Fruit fly (Drosophila melanogaster) whole organism, embryonic: Measurements from ENCODE around the gene Aasdh.

Source experiments
- CG13424 ChIP-seq: fragments of 200-800 bp; sonication (Bioruptor generic); optimal IDR thresholded peaks from 2 replicates; lab custom pipeline; 2019; ENCODE audit warnings: missing biosample characterization, mild to moderate bottlenecking, missing genetic modification characterization, moderate library complexity
- CG14667 ChIP-seq: fragments of 200-800 bp; sonication (Bioruptor generic); IDR thresholded peaks from 2 replicates; pipeline ENCODE4 v1.3.6; 2022; ENCODE audit warnings: missing biosample characterization, missing genetic modification characterization
- CG1529 ChIP-seq: fragments of 200-800 bp; sonication (Bioruptor generic); optimal IDR thresholded peaks from 3 replicates; lab custom pipeline; 2018; ENCODE audit warnings: missing biosample characterization, missing genetic modification characterization
- CG1602 ChIP-seq: fragments of 200-800 bp; sonication (Bioruptor generic); optimal IDR thresholded peaks from 3 replicates; lab custom pipeline; 2016; ENCODE audit warnings: missing biosample characterization, missing genetic modification characterization
- CG17359 ChIP-seq: fragments of 200-800 bp; sonication (Bioruptor generic); optimal IDR thresholded peaks from 3 replicates; lab custom pipeline; 2018; ENCODE audit warnings: missing biosample characterization, mild to moderate bottlenecking, missing genetic modification characterization, moderate library complexity
- CG17612 ChIP-seq: fragments of 200-800 bp; sonication (Bioruptor generic); IDR thresholded peaks from 2 replicates; pipeline ENCODE4 v1.3.6; 2022; ENCODE audit warnings: missing biosample characterization, missing genetic modification characterization
- CG1832 ChIP-seq: fragments of 200-800 bp; sonication (Bioruptor generic); optimal IDR thresholded peaks from 2 replicates; lab custom pipeline; 2017; ENCODE audit warnings: missing biosample characterization, mild to moderate bottlenecking, missing genetic modification characterization, inconsistent platforms
- CG2875 ChIP-seq: fragments of 200-800 bp; sonication (Bioruptor generic); optimal IDR thresholded peaks from 2 replicates; lab custom pipeline; 2017; ENCODE audit warnings: missing biosample characterization, mild to moderate bottlenecking, missing genetic modification characterization, missing genetic modification reagents
- CG31441 ChIP-seq: fragments of 200-800 bp; sonication (Bioruptor generic); IDR thresholded peaks from 2 replicates; pipeline ENCODE4 v1.3.6; 2022; ENCODE audit warnings: missing biosample characterization, missing genetic modification characterization
- CG4360 ChIP-seq: fragments of 200-800 bp; sonication (Bioruptor generic); IDR thresholded peaks from 2 replicates; pipeline ENCODE4 v1.3.6; 2022; ENCODE audit warnings: missing biosample characterization, missing genetic modification characterization
- CG7556 ChIP-seq: fragments of 200-800 bp; sonication (Bioruptor generic); optimal IDR thresholded peaks from 2 replicates; lab custom pipeline; 2017; ENCODE audit warnings: missing biosample characterization, mild to moderate bottlenecking, missing genetic modification characterization
- CG8281 ChIP-seq: fragments of 200-800 bp; sonication (Bioruptor generic); optimal IDR thresholded peaks from 2 replicates; lab custom pipeline; 2018; ENCODE audit warnings: missing biosample characterization, mild to moderate bottlenecking, missing genetic modification characterization, moderate library complexity
- CG9609 ChIP-seq: fragments of 200-800 bp; sonication (Bioruptor generic); optimal IDR thresholded peaks from 3 replicates; lab custom pipeline; 2016; ENCODE audit warnings: missing biosample characterization, missing genetic modification characterization
- CG9727 ChIP-seq: fragments of 200-800 bp; sonication (Bioruptor generic); optimal IDR thresholded peaks from 3 replicates; lab custom pipeline; 2017; ENCODE audit warnings: missing biosample characterization, mild to moderate bottlenecking, missing genetic modification characterization
- D19A ChIP-seq: fragments of 200-800 bp; optimal IDR thresholded peaks from 3 replicates; lab custom pipeline; 2019; ENCODE audit warnings: missing biosample characterization, mild to moderate bottlenecking, missing genetic modification characterization, moderate library complexity
- Dfd ChIP-seq, 2 experiments: fragments of >200 bp; optimal IDR thresholded peaks; 2 replicates each; lab custom pipeline; 2017; ENCODE audit warnings: missing biosample characterization in 2 of 2, missing genetic modification characterization in 2 of 2
- Gsc ChIP-seq: fragments of 200-800 bp; sonication (Bioruptor generic); IDR thresholded peaks from 2 replicates; pipeline ENCODE4 v1.3.6; 2022; ENCODE audit warnings: missing biosample characterization, missing genetic modification characterization
- Mes4 ChIP-seq: fragments of 200-800 bp; sonication (Bioruptor generic); optimal IDR thresholded peaks from 2 replicates; lab custom pipeline; 2016; ENCODE audit warnings: missing biosample characterization, missing genetic modification characterization
- Poxn ChIP-seq: fragments of 200-800 bp; sonication (Bioruptor generic); IDR thresholded peaks from 2 replicates; pipeline ENCODE4 v1.3.6; 2022; ENCODE audit warnings: missing biosample characterization, missing genetic modification characterization
- Sox100B ChIP-seq: fragments of 200-800 bp; sonication (Bioruptor generic); optimal IDR thresholded peaks from 3 replicates; lab custom pipeline; 2018; ENCODE audit warnings: missing biosample characterization, mild to moderate bottlenecking, missing genetic modification characterization
- Ssrp ChIP-seq: fragments of 200-800 bp; sonication (Bioruptor generic); optimal IDR thresholded peaks from 2 replicates; lab custom pipeline; 2018; ENCODE audit warnings: missing biosample characterization, mild to moderate bottlenecking, missing genetic modification characterization, moderate library complexity
- Xrp1 ChIP-seq: fragments of 200-800 bp; sonication (Bioruptor generic); IDR thresholded peaks from 2 replicates; pipeline ENCODE4 v1.3.6; 2022; ENCODE audit warnings: missing biosample characterization, missing genetic modification characterization
- az2 ChIP-seq: fragments of 200-800 bp; sonication (Bioruptor generic); optimal IDR thresholded peaks from 3 replicates; lab custom pipeline; 2016; ENCODE audit warnings: missing biosample characterization, missing genetic modification characterization
- bab2 ChIP-seq: fragments of 200-800 bp; sonication (Bioruptor generic); optimal IDR thresholded peaks from 2 replicates; lab custom pipeline; 2016; ENCODE audit warnings: missing biosample characterization, missing genetic modification characterization
- chif ChIP-seq, 2 experiments: fragments of 200-800 bp; sonication (Bioruptor generic); optimal IDR thresholded peaks; 3 replicates each; lab custom pipeline; 2016; ENCODE audit warnings: missing biosample characterization in 2 of 2, missing genetic modification characterization in 2 of 2
- chinmo ChIP-seq: fragments of 200-800 bp; sonication (Bioruptor generic); IDR thresholded peaks from 4 replicates; pipeline ENCODE4 v1.3.6; 2022; ENCODE audit warnings: missing biosample characterization, missing genetic modification characterization; ENCODE audit not compliant: partially characterized antibody
- ci ChIP-seq: fragments of 200-800 bp; sonication (Bioruptor generic); IDR thresholded peaks from 3 replicates; pipeline ENCODE4 v1.3.6; 2022; ENCODE audit warnings: missing biosample characterization, missing genetic modification characterization
- crol ChIP-seq: fragments of 200-800 bp; sonication (Bioruptor generic); IDR thresholded peaks from 2 replicates; pipeline ENCODE4 v1.3.6; 2022; ENCODE audit warnings: missing biosample characterization, missing genetic modification characterization
- eve ChIP-seq, 2 experiments: fragments of >200 bp; optimal IDR thresholded peaks; 2 replicates each; lab custom pipeline; 2017; ENCODE audit warnings: missing biosample characterization in 2 of 2, missing genetic modification characterization in 2 of 2
- ewg ChIP-seq: fragments of 200-800 bp; sonication (Bioruptor generic); optimal IDR thresholded peaks from 3 replicates; lab custom pipeline; 2017; ENCODE audit warnings: mild to moderate bottlenecking, missing biosample characterization, missing genetic modification reagents, missing genetic modification characterization
- ftz-f1 ChIP-seq: fragments of 200-800 bp; sonication (Bioruptor generic); optimal IDR thresholded peaks from 2 replicates; lab custom pipeline; 2016; ENCODE audit warnings: missing biosample characterization, missing genetic modification characterization
- grn ChIP-seq: fragments of 200-800 bp; sonication (Bioruptor generic); optimal IDR thresholded peaks from 3 replicates; lab custom pipeline; 2017; ENCODE audit warnings: missing biosample characterization, missing genetic modification characterization
- gsb-n ChIP-seq: fragments of 200-800 bp; sonication (Bioruptor generic); optimal IDR thresholded peaks from 3 replicates; lab custom pipeline; 2018; ENCODE audit warnings: missing biosample characterization, mild to moderate bottlenecking, missing genetic modification characterization
- pan ChIP-seq, 4 experiments: fragments of >200 bp in 3 of 4; fragments of 200-800 bp in 1 of 4; sonication (Bioruptor generic) in 1 of 4; optimal IDR thresholded peaks in 3 of 4; IDR thresholded peaks in 1 of 4; 2 replicates each; pipeline versions ENCODE4 v1.3.6 to Lab custom; 2017 to 2022; ENCODE audit warnings: missing biosample characterization in 2 of 4, missing genetic modification characterization in 2 of 4, mixed read lengths in 1 of 4
- pros ChIP-seq: fragments of 200-800 bp; sonication (Bioruptor generic); optimal IDR thresholded peaks from 3 replicates; lab custom pipeline; 2019; ENCODE audit warnings: missing biosample characterization, mild to moderate bottlenecking, missing genetic modification characterization, moderate library complexity
- row ChIP-seq: fragments of 200-800 bp; sonication (Bioruptor generic); IDR thresholded peaks from 3 replicates; pipeline ENCODE4 v1.3.6; 2022; ENCODE audit warnings: missing biosample characterization, missing genetic modification characterization
- sc ChIP-seq, 3 experiments: fragments of >200 bp in 2 of 3; fragments of 200-800 bp in 1 of 3; sonication (Bioruptor generic) in 1 of 3; optimal IDR thresholded peaks; 2 replicates in 2 of 3; 3 replicates in 1 of 3; lab custom pipeline; 2017; ENCODE audit warnings: mild to moderate bottlenecking in 1 of 3, missing biosample characterization in 1 of 3, missing genetic modification characterization in 1 of 3, missing genetic modification reagents in 1 of 3
- scrt ChIP-seq: fragments of 200-800 bp; sonication (Bioruptor generic); optimal IDR thresholded peaks from 2 replicates; lab custom pipeline; 2018; ENCODE audit warnings: missing biosample characterization, mild to moderate bottlenecking, missing genetic modification characterization, moderate library complexity
- sd ChIP-seq: fragments of 200-800 bp; sonication (Bioruptor generic); optimal IDR thresholded peaks from 3 replicates; lab custom pipeline; 2018; ENCODE audit warnings: missing biosample characterization, mild to moderate bottlenecking, missing genetic modification characterization, moderate library complexity
- tap ChIP-seq: fragments of 200-800 bp; optimal IDR thresholded peaks from 3 replicates; lab custom pipeline; 2019; ENCODE audit warnings: missing biosample characterization, mild to moderate bottlenecking, missing genetic modification characterization, moderate library complexity
- unpg ChIP-seq: fragments of 200-800 bp; sonication (Bioruptor generic); optimal IDR thresholded peaks from 3 replicates; lab custom pipeline; 2018; ENCODE audit warnings: missing biosample characterization, mild to moderate bottlenecking, missing genetic modification characterization, moderate library complexity
- wek ChIP-seq: fragments of 200-800 bp; sonication (Bioruptor generic); optimal IDR thresholded peaks from 3 replicates; lab custom pipeline; 2018; ENCODE audit warnings: missing biosample characterization, mild to moderate bottlenecking, missing genetic modification characterization, moderate library complexity
- zen2 ChIP-seq: fragments of 200-800 bp; sonication (Bioruptor generic); IDR thresholded peaks from 3 replicates; pipeline ENCODE4 v1.3.6; 2022; ENCODE audit warnings: missing biosample characterization, missing genetic modification characterization; ENCODE audit not compliant: partially characterized antibody

Gene Aasdh

DNA sequence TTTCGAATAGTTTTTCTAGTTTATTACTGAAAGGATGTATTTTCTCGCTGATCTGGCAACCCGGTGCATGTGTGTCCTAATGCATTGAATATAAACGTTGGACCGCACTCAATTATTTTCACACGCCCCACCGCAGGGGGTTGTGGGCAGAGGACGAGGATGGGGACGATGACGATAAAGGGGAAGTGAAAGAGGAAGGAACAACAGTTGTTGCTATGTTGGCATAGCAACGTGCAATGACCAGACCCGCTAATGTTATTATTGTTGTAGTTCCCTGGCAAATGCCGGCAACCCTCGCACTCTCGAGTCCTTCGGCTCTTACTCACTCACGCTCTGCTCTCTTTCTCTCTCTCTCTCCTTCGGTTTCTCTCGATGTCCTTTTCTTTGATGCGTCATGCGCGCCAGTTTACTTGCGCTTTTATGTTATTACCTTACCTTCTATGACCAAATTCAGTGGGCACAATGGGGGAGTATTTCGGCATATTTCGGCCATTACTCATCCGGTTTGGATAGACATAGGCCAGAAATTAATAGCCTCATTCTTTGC, 24.6 kb downstream of the Aasdh start (continued):
- TF ChIP-seq CG1832 (GFP tag; lab: Kevin White, UChicago), result peak; percentile 27
- TF ChIP-seq CG4360 (GFP tag; lab: Robert Waterston, UW), result 0 out of 2 replicates have a peak, but pooled peaks have one; percentile 11
- peak; percentile 79 for TF ChIP-seq scrt (GFP tag; lab: Kevin White, UChicago)
- TF ChIP-seq ewg (GFP tag; lab: Kevin White, UChicago), result peak; percentile 78
- no peak for TF ChIP-seq az2 (GFP tag; lab: Kevin White, UChicago)
- TF ChIP-seq zen2 (GFP tag; lab: Robert Waterston, UW), result peak; percentile 11; the same call in 1 of the 3 replicates
- TF ChIP-seq pros (GFP tag; lab: Kevin White, UChicago), result peak; percentile 73
- peak; percentile 56 for TF ChIP-seq crol (GFP tag; lab: Robert Waterston, UW)
- 0 out of 4 replicates have a peak, but pooled peaks have one; percentile 13 for TF ChIP-seq chinmo
- TF ChIP-seq sd (tag; lab: Kevin White, UChicago), result peak; percentile 39
- TF ChIP-seq, all 482 proteins: peak for 22

DNA sequence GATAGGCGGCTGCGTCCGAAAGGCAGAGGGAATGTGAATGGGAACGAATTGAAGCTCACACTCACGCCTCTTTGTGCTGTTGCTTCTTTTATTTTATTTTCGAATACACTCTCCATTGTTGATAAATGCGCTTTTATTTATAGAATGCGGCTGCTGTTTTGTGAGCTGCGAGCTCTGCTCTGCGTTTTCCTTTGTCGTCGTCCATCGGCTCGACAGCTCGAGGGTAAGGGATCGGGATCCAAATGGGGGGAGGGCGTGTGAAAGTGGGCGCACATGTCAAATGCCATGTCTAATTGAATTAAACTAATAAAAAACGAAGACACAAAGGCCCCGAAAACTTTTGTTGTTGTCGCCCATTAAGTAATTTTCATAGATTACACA, 25.3 kb downstream of the Aasdh start:
- TF ChIP-seq D19A (tag; lab: Kevin White, UChicago) (peak; percentile 12), crol (GFP tag; lab: Robert Waterston, UW) (0 out of 2 replicates have a peak, but pooled peaks have one; percentile 18), Gsc (GFP tag; lab: Robert Waterston, UW) (no peak), gsb-n (peak; percentile 6), CG4360 (GFP tag; lab: Robert Waterston, UW) (peak; percentile 21; the same call in 1 of the 2 replicates), Xrp1 (GFP tag; lab: Robert Waterston, UW) (peak; percentile 25; the same call in 1 of the 2 replicates), CG9609 (GFP tag; lab: Kevin White, UChicago) (no peak), CG7556 (GFP tag; lab: Kevin White, UChicago) (no peak), Poxn (GFP tag; lab: Robert Waterston, UW) (no peak), Dfd (GFP tag; optimal IDR thresholded peaks at IDR 0.05; lab: Kevin White, UChicago) (no peak)

DNA sequence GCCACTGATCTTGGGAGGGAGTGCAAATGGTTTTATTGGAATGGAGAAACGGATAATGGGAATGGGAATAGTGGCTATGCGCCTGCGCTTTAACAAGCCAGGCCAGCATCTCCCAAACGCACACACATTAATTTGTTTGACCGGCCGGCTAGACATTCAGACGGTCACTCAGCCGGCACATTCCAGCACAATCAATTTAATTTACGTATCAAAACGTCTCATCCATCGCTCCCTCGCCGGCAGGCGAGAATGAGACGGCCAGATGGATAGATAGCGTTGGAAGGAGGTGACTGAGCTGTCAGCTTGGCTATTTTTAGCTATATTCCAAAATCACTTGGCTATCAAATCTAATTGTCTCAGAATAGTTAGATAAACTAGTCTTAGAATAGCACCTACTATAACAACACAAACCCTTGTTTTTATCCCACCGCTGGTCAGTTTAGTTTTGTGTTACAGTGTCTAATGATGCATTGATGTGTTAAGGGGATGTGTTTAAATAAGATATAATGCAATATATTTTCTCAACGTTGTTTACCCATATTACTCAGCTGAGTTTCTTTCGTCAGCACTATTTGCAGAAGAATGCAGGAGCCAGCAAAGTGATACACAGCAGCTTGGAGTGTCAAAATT, 25.8 kb downstream of the Aasdh start:
- TF ChIP-seq grn (GFP tag; lab: Kevin White, UChicago), result peak; percentile 55
- peak; percentile 33 for TF ChIP-seq CG1602 (GFP tag; lab: Kevin White, UChicago)
- TF ChIP-seq Mes4, result peak; percentile 9
- peak; percentile 22 for TF ChIP-seq CG8281
- 0 out of 2 replicates have a peak, but pooled peaks have one; percentile 20 for TF ChIP-seq CG31441 (GFP tag; lab: Robert Waterston, UW)
- no peak for TF ChIP-seq ftz-f1
- peak; percentile 28 for TF ChIP-seq wek (GFP tag; lab: Kevin White, UChicago)
- TF ChIP-seq CG17612 (GFP tag; lab: Robert Waterston, UW), result no peak
- TF ChIP-seq Dfd (GFP tag; optimal IDR thresholded peaks at IDR 0.05; lab: Kevin White, UChicago), result no peak
- peak; percentile 40 for TF ChIP-seq D19A (tag; lab: Kevin White, UChicago)
- peak; percentile 15 for TF ChIP-seq CG9727 (GFP tag; lab: Kevin White, UChicago)
- TF ChIP-seq bab2 (GFP tag; lab: Kevin White, UChicago), result peak; percentile 9
- peak in 1 of 2 experiments; percentile 47 for TF ChIP-seq chif (GFP tag; optimal IDR thresholded peaks at IDR 0.05; lab: Kevin White, UChicago)
- no peak for TF ChIP-seq sc (optimal IDR thresholded peaks at IDR 0.05; lab: Kevin White, UChicago)
- peak; percentile 9 for TF ChIP-seq sc (GFP tag; optimal IDR thresholded peaks at IDR 0.05; lab: Kevin White, UChicago)
- peak; percentile 8 for TF ChIP-seq unpg
- TF ChIP-seq CG14667, result no peak
- TF ChIP-seq Sox100B, result peak; percentile 21
- TF ChIP-seq row, result peak; percentile 46; the same call in 2 of the 3 replicates
- peak; percentile 19; the same call in 1 of the 3 replicates for TF ChIP-seq ci
- peak; percentile 27 for TF ChIP-seq CG1529 (GFP tag; lab: Kevin White, UChicago)
- peak; percentile 53 for TF ChIP-seq CG2875
- TF ChIP-seq eve (GFP tag; optimal IDR thresholded peaks at IDR 0.05; lab: Kevin White, UChicago), result peak in 1 of 2 experiments; percentile 67
- no peak for TF ChIP-seq pan (optimal IDR thresholded peaks at IDR 0.05; lab: Kevin White, UChicago)
- no peak for TF ChIP-seq pan (GFP tag; optimal IDR thresholded peaks at IDR 0.05 in 1 of 2, IDR thresholded peaks at IDR 0.05 in 1 of 2)
- no peak for TF ChIP-seq Ssrp (tag; lab: Kevin White, UChicago)
- TF ChIP-seq CG17359, result peak; percentile 14
- TF ChIP-seq tap, result peak; percentile 5
- peak; percentile 14 for TF ChIP-seq CG13424
